Worm (Caenorhabditis elegans) whole organism, young adult: ENCODE measurements around the gene F10E7.1.
"Not testable (repeated sequence)": the region's sequence is repeated elsewhere in the genome, so short reads cannot be mapped to it uniquely, and the experiment has no call there.

ENCODE experiments used
- B0261.1 ChIP-seq: sonication (generic microtip); optimal IDR thresholded peaks from 2 replicates; lab custom pipeline; 2016; ENCODE audit warnings: mild to moderate bottlenecking, missing genetic modification characterization, moderate library complexity, missing compliant biosample characterization
- C17E4.6 ChIP-seq: fragments of 200-800 bp; sonication (Bioruptor generic); IDR thresholded peaks from 2 replicates; pipeline ENCODE4 v1.3.6; 2022; ENCODE audit warnings: missing genetic modification reagents, missing genetic modification characterization, missing compliant biosample characterization
- F10E7.11 ChIP-seq: sonication (generic microtip); optimal IDR thresholded peaks from 2 replicates; lab custom pipeline; 2017; ENCODE audit warnings: mild to moderate bottlenecking, missing genetic modification characterization, moderate library complexity, missing compliant biosample characterization
- F23B12.7 ChIP-seq: sonication (generic microtip); optimal IDR thresholded peaks from 2 replicates; lab custom pipeline; 2017; ENCODE audit warnings: missing genetic modification characterization, mild to moderate bottlenecking, missing compliant biosample characterization, antibody characterized with exemption, moderate library complexity; ENCODE audit not compliant: insufficient read depth
- F33H1.4 ChIP-seq: fragments of 200-800 bp; sonication (Bioruptor generic); IDR thresholded peaks from 2 replicates; pipeline ENCODE4 v1.3.6; 2022; ENCODE audit warnings: missing genetic modification reagents, missing genetic modification characterization, missing compliant biosample characterization
- F39B2.1 ChIP-seq: fragments of 200-800 bp; sonication (Bioruptor generic); IDR thresholded peaks from 2 replicates; pipeline ENCODE4 v1.3.6; 2022; ENCODE audit warnings: missing genetic modification reagents, missing genetic modification characterization, missing compliant biosample characterization
- F57A8.1 ChIP-seq: fragments of 200-800 bp; sonication (Bioruptor generic); optimal IDR thresholded peaks from 2 replicates; lab custom pipeline; 2018; ENCODE audit warnings: mild to moderate bottlenecking, missing genetic modification characterization, moderate library complexity, missing compliant biosample characterization
- Y53F4B.3 ChIP-seq: fragments of 200-800 bp; sonication (Bioruptor generic); IDR thresholded peaks from 2 replicates; pipeline ENCODE4 v1.3.6; 2022; ENCODE audit warnings: missing genetic modification reagents, missing genetic modification characterization, missing compliant biosample characterization
- Y56A3A.18 ChIP-seq: fragments of 200-800 bp; sonication (Bioruptor generic); IDR thresholded peaks from 2 replicates; pipeline ENCODE4 v1.3.6; 2022; ENCODE audit warnings: missing genetic modification reagents, missing genetic modification characterization, missing compliant biosample characterization
- Y79H2A.3 ChIP-seq: fragments of 200-800 bp; sonication (Bioruptor generic); conservative IDR thresholded peaks from 2 replicates; pipeline ENCODE4 v1.3.6; 2022; ENCODE audit warnings: missing genetic modification reagents, missing genetic modification characterization, missing compliant biosample characterization
- Y95B8A.8 ChIP-seq: fragments of 200-800 bp; sonication (Bioruptor generic); IDR thresholded peaks from 2 replicates; pipeline ENCODE4 v1.3.6; 2022; ENCODE audit warnings: missing genetic modification reagents, missing genetic modification characterization, missing compliant biosample characterization
- aptf-3 ChIP-seq: fragments of 200-800 bp; sonication (Bioruptor generic); IDR thresholded peaks from 2 replicates; pipeline ENCODE4 v1.3.6; 2022; ENCODE audit warnings: missing genetic modification characterization, missing compliant biosample characterization
- atf-7 ChIP-seq: sonication (generic microtip); optimal IDR thresholded peaks from 2 replicates; lab custom pipeline; 2017; ENCODE audit warnings: mild to moderate bottlenecking, missing genetic modification characterization, missing compliant biosample characterization
- attf-6 ChIP-seq: fragments of 200-800 bp; sonication (Bioruptor generic); IDR thresholded peaks from 2 replicates; pipeline ENCODE4 v1.3.6; 2022; ENCODE audit warnings: missing genetic modification reagents, missing genetic modification characterization, missing compliant biosample characterization
- ccch-3 ChIP-seq: fragments of 200-800 bp; sonication (Bioruptor generic); optimal IDR thresholded peaks from 2 replicates; lab custom pipeline; 2018; ENCODE audit warnings: mild to moderate bottlenecking, missing genetic modification characterization, missing compliant biosample characterization
- ceh-100 ChIP-seq: fragments of 200-800 bp; sonication (Bioruptor generic); IDR thresholded peaks from 2 replicates; pipeline ENCODE4 v1.3.6; 2022; ENCODE audit warnings: missing genetic modification reagents, missing genetic modification characterization, missing compliant biosample characterization
- ceh-91 ChIP-seq: fragments of 200-800 bp; sonication (Bioruptor generic); IDR thresholded peaks from 2 replicates; pipeline ENCODE4 v1.3.6; 2022; ENCODE audit warnings: missing genetic modification reagents, missing genetic modification characterization, missing compliant biosample characterization
- chd-7 ChIP-seq: sonication (generic microtip); optimal IDR thresholded peaks from 2 replicates; lab custom pipeline; 2016; ENCODE audit warnings: mild to moderate bottlenecking, missing genetic modification characterization, moderate library complexity, missing compliant biosample characterization
- die-1 ChIP-seq: sonication (generic microtip); optimal IDR thresholded peaks from 2 replicates; lab custom pipeline; 2016; ENCODE audit warnings: missing genotype, mild to moderate bottlenecking, missing genetic modification characterization, missing compliant biosample characterization
- egl-18 ChIP-seq: fragments of 200-800 bp; sonication (Bioruptor generic); IDR thresholded peaks from 2 replicates; pipeline ENCODE4 v1.3.6; 2022; ENCODE audit warnings: missing genetic modification reagents, missing genetic modification characterization, missing compliant biosample characterization
- egl-44 ChIP-seq: fragments of 200-800 bp; sonication (Bioruptor generic); IDR thresholded peaks from 2 replicates; pipeline ENCODE4 v1.3.6; 2022; ENCODE audit warnings: missing genetic modification reagents, missing genetic modification characterization, missing compliant biosample characterization
- ekl-4 ChIP-seq: fragments of 200-800 bp; sonication (Bioruptor generic); IDR thresholded peaks from 2 replicates; pipeline ENCODE4 v1.3.6; 2022; ENCODE audit warnings: missing genetic modification reagents, missing genetic modification characterization, missing compliant biosample characterization
- ets-4 ChIP-seq: fragments of 200-800 bp; sonication (Bioruptor generic); optimal IDR thresholded peaks from 2 replicates; lab custom pipeline; 2018; ENCODE audit warnings: mild to moderate bottlenecking, missing genetic modification characterization, missing compliant biosample characterization
- him-1 ChIP-seq: sonication (generic microtip); optimal IDR thresholded peaks from 2 replicates; lab custom pipeline; 2016; ENCODE audit warnings: missing genotype, missing genetic modification reagents, missing genetic modification characterization, missing compliant biosample characterization
- hlh-12 ChIP-seq: sonication (generic microtip); optimal IDR thresholded peaks from 2 replicates; lab custom pipeline; 2016; ENCODE audit warnings: missing genetic modification characterization, missing compliant biosample characterization
- hmg-1.2 ChIP-seq: fragments of 200-800 bp; sonication (Bioruptor generic); IDR thresholded peaks from 2 replicates; pipeline ENCODE4 v1.3.6; 2022; ENCODE audit warnings: missing genetic modification reagents, missing genetic modification characterization, missing compliant biosample characterization
- hrde-1 ChIP-seq: sonication (generic microtip); optimal IDR thresholded peaks from 2 replicates; lab custom pipeline; 2016; ENCODE audit warnings: missing genetic modification characterization, mild to moderate bottlenecking, missing compliant biosample characterization, moderate library complexity, missing genotype, missing genetic modification reagents, borderline replicate concordance
- madf-6 ChIP-seq: fragments of 200-800 bp; sonication (Bioruptor generic); IDR thresholded peaks from 2 replicates; pipeline ENCODE4 v1.3.6; 2022; ENCODE audit warnings: missing genetic modification reagents, missing genetic modification characterization, missing compliant biosample characterization
- madf-8 ChIP-seq: fragments of 200-800 bp; sonication (Bioruptor generic); conservative IDR thresholded peaks from 2 replicates; pipeline ENCODE4 v1.3.6; 2022; ENCODE audit warnings: missing genetic modification reagents, missing genetic modification characterization, missing compliant biosample characterization
- mcd-1 ChIP-seq: fragments of 200-800 bp; sonication (Bioruptor generic); IDR thresholded peaks from 2 replicates; pipeline ENCODE4 v1.3.6; 2022; ENCODE audit warnings: missing genetic modification reagents, missing genetic modification characterization, missing compliant biosample characterization
- mel-28 ChIP-seq: sonication (generic microtip); optimal IDR thresholded peaks from 2 replicates; lab custom pipeline; 2016; ENCODE audit warnings: borderline replicate concordance, mild to moderate bottlenecking, missing genetic modification characterization, missing compliant biosample characterization
- rec-8 ChIP-seq, 2 experiments: sonication (generic microtip); optimal IDR thresholded peaks; 2 replicates each; lab custom pipeline; 2016; ENCODE audit warnings: mild to moderate bottlenecking in 2 of 2, missing genetic modification characterization in 2 of 2, missing genetic modification reagents in 2 of 2, missing genotype in 2 of 2, missing biosample characterization in 1 of 2, missing compliant biosample characterization in 1 of 2, moderate library complexity in 1 of 2
- rpc-1 ChIP-seq, 2 experiments: fragments of 150-350 bp in 1 of 2; sonication (generic microtip) in 1 of 2; optimal IDR thresholded peaks; 2 replicates each; lab custom pipeline; 2014 to 2018; ENCODE audit warnings: missing biosample characterization in 1 of 2, missing genetic modification characterization in 1 of 2, missing genetic modification reagents in 1 of 2, missing genotype in 1 of 2
- snpc-1.1 ChIP-seq: sonication (generic microtip); optimal IDR thresholded peaks from 2 replicates; lab custom pipeline; 2017; ENCODE audit warnings: missing genetic modification characterization, mild to moderate bottlenecking, missing compliant biosample characterization, antibody characterized with exemption, moderate library complexity, missing genotype, missing genetic modification reagents; ENCODE audit not compliant: insufficient read depth
- tbp1 ChIP-seq: fragments of 200-800 bp; sonication (Bioruptor generic); optimal IDR thresholded peaks from 2 replicates; lab custom pipeline; 2018; ENCODE audit warnings: mild to moderate bottlenecking, missing genetic modification characterization, missing compliant biosample characterization
- tbx-9 ChIP-seq: sonication (generic microtip); optimal IDR thresholded peaks from 2 replicates; lab custom pipeline; 2016; ENCODE audit warnings: borderline replicate concordance, missing genetic modification characterization, inconsistent platforms, missing compliant biosample characterization
- ztf-28 ChIP-seq: fragments of 200-800 bp; sonication (Bioruptor generic); IDR thresholded peaks from 2 replicates; pipeline ENCODE4 v1.3.6; 2022; ENCODE audit warnings: missing genetic modification reagents, missing genetic modification characterization, missing compliant biosample characterization
- ztf-3 ChIP-seq: fragments of 200-800 bp; sonication (Bioruptor generic); optimal IDR thresholded peaks from 2 replicates; lab custom pipeline; 2018; ENCODE audit warnings: mild to moderate bottlenecking, missing genetic modification characterization, missing compliant biosample characterization

F10E7.1 gene

ce11 chrII:7126457-7126856 lies at the start of gene F10E7.1:
TSS of gene F10E7.1 (plus strand) at chrII:7126757.
- TF ChIP-seq aptf-3 (no peak), atf-7 (tag; lab: Kevin White, UChicago) (no peak), ets-4 (GFP tag; lab: Kevin White, UChicago) (no peak), ceh-91 (GFP tag; lab: Robert Waterston, UW) (no peak), F57A8.1 (GFP tag; lab: Kevin White, UChicago) (no peak), attf-6 (GFP tag; lab: Robert Waterston, UW) (no peak), F39B2.1 (GFP tag; lab: Robert Waterston, UW) (no peak), C17E4.6 (no peak), hlh-12 (tag; lab: Kevin White, UChicago) (no peak), die-1 (no peak)
- TF ChIP-seq, all 124 proteins: peak for 0

- TF ChIP-seq mcd-1, F33H1.4, ztf-28 (GFP tag; lab: Robert Waterston, UW): not testable (repeated sequence)
These were observed 42.5 kb upstream of the F10E7.1 start, which contains the start of the genes T02G5.14 and T02G5.15 for ce11 chrII:7084021-7084420. TSS of gene T02G5.14 (plus strand) at chrII:7084321. TSS of gene T02G5.15 (plus strand) at chrII:7084321.

ce11 chrII:7088283-7088682 lies 38.3 kb upstream of the F10E7.1 start:
- peak; percentile 73 for TF ChIP-seq madf-6 (GFP tag; lab: Robert Waterston, UW)
- peak; percentile 54 for TF ChIP-seq madf-8

ce11 chrII:7090085-7090484 lies 36.5 kb upstream of the F10E7.1 start:
- TF ChIP-seq rpc-1 (optimal IDR thresholded peaks at IDR 0.05; lab: Kevin White, UChicago) (no peak), rpc-1 (tag; optimal IDR thresholded peaks at IDR 0.05; lab: Kevin White, UChicago) (no peak), hmg-1.2 (GFP tag; lab: Robert Waterston, UW) (peak; percentile 84)

ce11 chrII:7090852-7091251 lies 35.7 kb upstream of the F10E7.1 start:
- no peak for TF ChIP-seq attf-6 (GFP tag; lab: Robert Waterston, UW)
- TF ChIP-seq chd-7 (tag; lab: Kevin White, UChicago), result no peak
- no peak for TF ChIP-seq Y95B8A.8 (GFP tag; lab: Robert Waterston, UW)
- no peak for TF ChIP-seq him-1 (tag; lab: Kevin White, UChicago)
- TF ChIP-seq Y79H2A.3 (GFP tag; lab: Robert Waterston, UW), result no peak
- TF ChIP-seq hrde-1, result no peak
- TF ChIP-seq ceh-100 (GFP tag; lab: Robert Waterston, UW), result no peak
- TF ChIP-seq snpc-1.1, result no peak
- TF ChIP-seq Y53F4B.3 (GFP tag; lab: Robert Waterston, UW), result no peak
- TF ChIP-seq egl-44 (GFP tag; lab: Robert Waterston, UW), result no peak
- no peak for TF ChIP-seq ztf-3 (GFP tag; lab: Kevin White, UChicago)
- TF ChIP-seq, all 124 proteins: peak for 0

ce11 chrII:7093339-7093821 lies 33.2 kb upstream of the F10E7.1 start, which contains the start of gene T02G5.3:
TSS of gene T02G5.3 (plus strand) at chrII:7093389.
- TF ChIP-seq ekl-4 (no peak), B0261.1 (no peak), egl-44 (GFP tag; lab: Robert Waterston, UW) (no peak), mcd-1 (GFP tag; lab: Robert Waterston, UW) (no peak), rec-8 (tag; optimal IDR thresholded peaks at IDR 0.05; lab: Kevin White, UChicago) (no peak), F23B12.7 (tag; lab: Kevin White, UChicago) (no peak), Y95B8A.8 (GFP tag; lab: Robert Waterston, UW) (no peak), Y56A3A.18 (GFP tag; lab: Robert Waterston, UW) (no peak), egl-18 (GFP tag; lab: Robert Waterston, UW) (no peak), hmg-1.2 (GFP tag; lab: Robert Waterston, UW) (no peak), ceh-100 (GFP tag; lab: Robert Waterston, UW) (no peak), tbp1 (no peak), mel-28 (no peak), ztf-3 (GFP tag; lab: Kevin White, UChicago) (no peak), atf-7 (tag; lab: Kevin White, UChicago) (no peak), F10E7.11 (tag; lab: Kevin White, UChicago) (no peak), ccch-3 (GFP tag; lab: Kevin White, UChicago) (no peak), tbx-9 (tag; lab: Kevin White, UChicago) (no peak)
